Worm (Caenorhabditis elegans) whole organism, L4 larva: Measurements from ENCODE around the gene rps-23.

Experiments used
- F44E2.7 ChIP-seq: fragments of 200-800 bp; sonication (Bioruptor generic); IDR thresholded peaks from 2 replicates; pipeline ENCODE4 v2.1.2; 2022; ENCODE audit warnings: missing genetic modification characterization, missing compliant biosample characterization
- R02D3.7 ChIP-seq: fragments of 150-350 bp; sonication (generic microtip); optimal IDR thresholded peaks from 3 replicates; lab custom pipeline; 2014; ENCODE audit warnings: missing biosample characterization, missing genetic modification characterization
- T26A8.4 ChIP-seq: fragments of 200-800 bp; sonication (Bioruptor generic); IDR thresholded peaks from 2 replicates; pipeline ENCODE4 v1.3.6; 2022; ENCODE audit warnings: missing genetic modification characterization, missing compliant biosample characterization
- aha-1 ChIP-seq: fragments of 150-350 bp; peaks from one replicate; lab custom pipeline; 2014; ENCODE audit warnings: missing biosample characterization, missing genetic modification characterization
- ceh-20 ChIP-seq: fragments of 200-800 bp; sonication (Bioruptor generic); IDR thresholded peaks from 2 replicates; pipeline ENCODE4 v1.3.6; 2022; ENCODE audit warnings: missing genetic modification reagents, missing genetic modification characterization, missing compliant biosample characterization
- ces-1 ChIP-seq: fragments of 150-350 bp; sonication (generic microtip); optimal IDR thresholded peaks from 4 replicates; lab custom pipeline; 2014; ENCODE audit warnings: missing biosample characterization, missing genetic modification reagents, missing genetic modification characterization
- cey-2 ChIP-seq: sonication (generic microtip); optimal IDR thresholded peaks from 3 replicates; lab custom pipeline; 2017; ENCODE audit warnings: missing genetic modification characterization, mild to moderate bottlenecking, missing compliant biosample characterization, antibody characterized with exemption, borderline replicate concordance; ENCODE audit not compliant: insufficient read depth
- ctbp-1 ChIP-seq: fragments of 200-800 bp; sonication (Bioruptor generic); IDR thresholded peaks from 2 replicates; pipeline ENCODE4 v1.3.6; 2022; ENCODE audit warnings: missing genetic modification reagents, missing genetic modification characterization, missing compliant biosample characterization
- daf-8 ChIP-seq: fragments of 200-800 bp; sonication (Bioruptor generic); IDR thresholded peaks from 2 replicates; pipeline ENCODE4 v1.3.6; 2022; ENCODE audit warnings: missing genetic modification characterization, missing compliant biosample characterization
- dmd-9 ChIP-seq: fragments of 200-800 bp; sonication (Bioruptor generic); IDR thresholded peaks from 2 replicates; pipeline ENCODE4 v1.3.6; 2022; ENCODE audit warnings: missing genetic modification reagents, missing genetic modification characterization, missing compliant biosample characterization
- dpl-1 ChIP-seq: fragments of 150-350 bp; optimal IDR thresholded peaks from 2 replicates; lab custom pipeline; 2014; ENCODE audit warnings: missing biosample characterization, missing genetic modification reagents, missing genetic modification characterization
- egl-43 ChIP-seq: fragments of 200-800 bp; sonication (Bioruptor generic); IDR thresholded peaks from 2 replicates; pipeline ENCODE4 v1.3.6; 2022; ENCODE audit warnings: missing genetic modification reagents, missing genetic modification characterization, missing compliant biosample characterization
- hlh-11 ChIP-seq: fragments of 200-800 bp; sonication (Bioruptor generic); optimal IDR thresholded peaks from 2 replicates; lab custom pipeline; 2018; ENCODE audit warnings: mild to moderate bottlenecking, missing genetic modification characterization, missing compliant biosample characterization
- hlh-30 ChIP-seq: sonication (generic microtip); optimal IDR thresholded peaks from 2 replicates; lab custom pipeline; 2017; ENCODE audit warnings: antibody characterized with exemption, mild to moderate bottlenecking, missing genetic modification characterization, missing compliant biosample characterization; ENCODE audit not compliant: insufficient read depth
- jun-1 ChIP-seq: fragments of 150-350 bp; optimal IDR thresholded peaks from 2 replicates; lab custom pipeline; 2014; ENCODE audit warnings: missing biosample characterization, missing genetic modification reagents, missing genetic modification characterization
- lim-7 ChIP-seq: fragments of 200-800 bp; sonication (Bioruptor generic); IDR thresholded peaks from 2 replicates; pipeline ENCODE4 v1.3.6; 2022; ENCODE audit warnings: missing genetic modification characterization, missing compliant biosample characterization
- lin-15B ChIP-seq: fragments of 150-350 bp; sonication (generic microtip); optimal IDR thresholded peaks from 3 replicates; lab custom pipeline; 2014; ENCODE audit warnings: missing biosample characterization, missing genetic modification characterization
- lin-29 ChIP-seq: fragments of 200-800 bp; sonication (Bioruptor generic); IDR thresholded peaks from 2 replicates; pipeline ENCODE4 v1.3.6; 2022; ENCODE audit warnings: missing genetic modification reagents, missing genetic modification characterization, missing compliant biosample characterization
- lin-38 ChIP-seq: fragments of 200-800 bp; sonication (Bioruptor generic); IDR thresholded peaks from 2 replicates; pipeline ENCODE4 v1.3.6; 2022; ENCODE audit warnings: missing genetic modification reagents, missing genetic modification characterization, missing compliant biosample characterization
- lin-39 ChIP-seq: fragments of 150-350 bp; optimal IDR thresholded peaks from 2 replicates; lab custom pipeline; 2014; ENCODE audit warnings: missing biosample characterization, missing genetic modification reagents, missing genetic modification characterization
- madf-5 ChIP-seq, 2 experiments: fragments of 200-800 bp; sonication (Bioruptor generic); IDR thresholded peaks; 2 replicates each; pipeline ENCODE4 v1.3.6; 2022; ENCODE audit warnings: missing compliant biosample characterization in 2 of 2, missing genetic modification characterization in 2 of 2
- mdt-29 ChIP-seq: fragments of 200-800 bp; sonication (Bioruptor generic); IDR thresholded peaks from 2 replicates; pipeline ENCODE4 v1.3.6; 2022; ENCODE audit warnings: missing genetic modification reagents, missing genetic modification characterization, missing compliant biosample characterization
- mep-1 ChIP-seq: fragments of 150-350 bp; sonication (generic microtip); optimal IDR thresholded peaks from 3 replicates; lab custom pipeline; 2014; ENCODE audit warnings: missing biosample characterization, missing genetic modification characterization
- mxl-3 ChIP-seq: fragments of 200-800 bp; sonication (Bioruptor generic); optimal IDR thresholded peaks from 2 replicates; lab custom pipeline; 2018; ENCODE audit warnings: mild to moderate bottlenecking, missing genetic modification characterization, missing compliant biosample characterization
- nhr-102 ChIP-seq: sonication (generic microtip); optimal IDR thresholded peaks from 2 replicates; lab custom pipeline; 2016; ENCODE audit warnings: mild to moderate bottlenecking, missing genetic modification characterization, moderate library complexity, missing compliant biosample characterization
- nhr-111 ChIP-seq: fragments of 200-800 bp; sonication (Bioruptor generic); optimal IDR thresholded peaks from 2 replicates; lab custom pipeline; 2018; ENCODE audit warnings: mild to moderate bottlenecking, missing genetic modification characterization, missing compliant biosample characterization
- nhr-25 ChIP-seq: sonication (generic microtip); optimal IDR thresholded peaks from 2 replicates; lab custom pipeline; 2017; ENCODE audit warnings: missing genetic modification characterization, mild to moderate bottlenecking, missing compliant biosample characterization, antibody characterized with exemption, moderate library complexity, borderline replicate concordance; ENCODE audit not compliant: insufficient read depth
- nhr-48 ChIP-seq: sonication (generic microtip); optimal IDR thresholded peaks from 2 replicates; lab custom pipeline; 2016; ENCODE audit warnings: mild to moderate bottlenecking, missing genetic modification characterization, missing compliant biosample characterization
- nhr-76 ChIP-seq: fragments of 150-350 bp; optimal IDR thresholded peaks from 2 replicates; lab custom pipeline; 2014; ENCODE audit warnings: missing biosample characterization, missing genetic modification characterization
- php-3 ChIP-seq: fragments of 200-800 bp; sonication (Bioruptor generic); IDR thresholded peaks from 2 replicates; pipeline ENCODE4 v1.3.6; 2022; ENCODE audit warnings: missing genetic modification reagents, missing genetic modification characterization, missing compliant biosample characterization
- saeg-2 ChIP-seq: fragments of 200-800 bp; sonication (Bioruptor generic); IDR thresholded peaks from 2 replicates; pipeline ENCODE4 v1.3.6; 2022; ENCODE audit warnings: missing genetic modification reagents, missing genetic modification characterization, missing compliant biosample characterization
- set-16 ChIP-seq: fragments of 200-800 bp; sonication (Bioruptor generic); IDR thresholded peaks from 2 replicates; pipeline ENCODE4 v1.3.6; 2022; ENCODE audit warnings: missing genetic modification reagents, missing genetic modification characterization, missing compliant biosample characterization
- snpc-1.2 ChIP-seq: fragments of 200-800 bp; sonication (Bioruptor generic); IDR thresholded peaks from 2 replicates; pipeline ENCODE4 v1.3.6; 2022; ENCODE audit warnings: missing genetic modification reagents, missing genetic modification characterization, missing compliant biosample characterization
- spr-1 ChIP-seq: sonication (generic microtip); optimal IDR thresholded peaks from 2 replicates; lab custom pipeline; 2016; ENCODE audit warnings: mild to moderate bottlenecking, missing genetic modification characterization, missing compliant biosample characterization
- spr-3 ChIP-seq: fragments of 200-800 bp; sonication (Bioruptor generic); optimal IDR thresholded peaks from 2 replicates; lab custom pipeline; 2018; ENCODE audit warnings: mild to moderate bottlenecking, missing genetic modification characterization, missing compliant biosample characterization
- unc-62 ChIP-seq, 3 experiments: fragments of 150-350 bp in 1 of 3; sonication (generic microtip); optimal IDR thresholded peaks in 2 of 3; peaks in 1 of 3; 1 replicate in 1 of 3; 2 replicates in 2 of 3; lab custom pipeline; 2014 to 2017; ENCODE audit warnings: missing biosample characterization in 3 of 3, missing genetic modification characterization in 3 of 3, missing genetic modification reagents in 3 of 3, missing genotype in 1 of 3
- vab-7 ChIP-seq: fragments of 200-800 bp; sonication (Bioruptor generic); IDR thresholded peaks from 2 replicates; pipeline ENCODE4 v1.3.6; 2022; ENCODE audit warnings: missing genetic modification reagents, missing genetic modification characterization, missing compliant biosample characterization
- zfp-2 ChIP-seq: sonication (generic microtip); optimal IDR thresholded peaks from 2 replicates; lab custom pipeline; 2016; ENCODE audit warnings: mild to moderate bottlenecking, missing genetic modification characterization, missing compliant biosample characterization
- ztf-11 ChIP-seq: fragments of 150-350 bp; optimal IDR thresholded peaks from 2 replicates; lab custom pipeline; 2014; ENCODE audit warnings: missing biosample characterization, missing genetic modification characterization

Gene rps-23

ce11 chrIV:12429504-12429903 is 38.7 kb upstream of the rps-23 start:
- TF ChIP-seq zfp-2 (tag; lab: Kevin White, UChicago): no peak
- peak in 1 of 2 experiments; percentile 86 for TF ChIP-seq unc-62 (GFP tag; optimal IDR thresholded peaks at IDR 0.05 in 1 of 2; lab: Kevin White, UChicago)
- TF ChIP-seq unc-62 (tag; optimal IDR thresholded peaks at IDR 0.05; lab: Kevin White, UChicago): no peak
- TF ChIP-seq jun-1: no peak
- TF ChIP-seq nhr-25: peak; percentile 9
- TF ChIP-seq aha-1 (tag; lab: Kevin White, UChicago): peak; percentile 16

DNA sequence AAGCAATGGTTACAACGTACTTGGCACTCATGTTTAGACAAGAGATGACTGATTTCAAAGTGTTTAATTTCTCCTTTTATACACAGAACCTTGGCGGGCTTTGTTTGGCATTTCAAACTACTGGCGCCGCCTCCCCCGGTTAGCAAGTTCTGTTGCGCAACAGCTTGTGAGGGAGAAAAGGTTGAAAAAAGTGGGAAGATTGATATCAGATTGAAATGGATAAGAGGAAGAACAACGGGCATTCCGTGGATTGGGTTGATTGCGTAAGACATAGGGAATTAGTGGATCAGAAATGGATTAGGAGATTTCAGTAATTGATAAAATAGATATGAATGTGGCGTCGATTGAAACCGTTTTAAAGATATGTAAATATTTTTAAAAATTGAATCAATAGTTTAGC is 37.6 kb upstream of the rps-23 start, which contains the start of gene col-130:
Gene col-130, minus strand, starts transcription at position 50 of the 400 bp plus-strand sequence.
- TF ChIP-seq hlh-30 (tag; lab: Kevin White, UChicago) (no peak), mxl-3 (GFP tag; lab: Kevin White, UChicago) (peak; percentile 2), aha-1 (tag; lab: Kevin White, UChicago) (peak; percentile 4)

DNA sequence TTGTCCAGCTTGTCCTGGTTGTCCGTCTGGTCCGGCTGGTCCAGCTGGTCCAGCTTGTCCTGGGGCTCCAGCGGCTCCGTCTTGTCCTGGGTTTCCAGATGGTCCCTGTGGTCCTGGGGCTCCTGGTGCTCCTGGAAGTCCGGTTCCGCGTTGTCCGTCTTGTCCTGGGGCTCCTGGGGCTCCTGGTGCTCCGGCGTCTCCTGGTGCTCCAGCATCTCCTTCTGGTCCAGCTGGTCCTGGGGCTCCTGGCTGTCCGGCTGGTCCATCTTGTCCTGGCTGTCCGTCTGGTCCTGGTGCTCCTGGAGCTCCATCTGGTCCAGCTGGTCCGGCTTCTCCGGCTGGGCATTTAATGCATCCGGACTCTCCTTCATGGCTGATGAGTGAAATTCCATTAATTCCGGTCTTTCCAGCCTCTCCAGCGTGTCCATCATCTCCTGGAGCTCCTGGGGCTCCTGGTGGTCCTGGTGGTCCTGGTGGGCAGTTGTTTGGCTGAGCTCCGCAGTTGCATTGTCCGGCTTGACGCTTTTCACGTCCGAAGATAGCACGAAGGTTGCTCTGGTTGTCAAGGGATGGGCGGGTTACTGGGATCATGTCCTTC is 36.9 kb upstream of the rps-23 start:
- TF ChIP-seq ztf-11 (no peak), nhr-102 (tag; lab: Kevin White, UChicago) (no peak), hlh-11 (peak; percentile 49), dpl-1 (GFP tag; lab: Kevin White, UChicago) (no peak), snpc-1.2 (GFP tag; lab: Robert Waterston, UW) (0 out of 2 replicates have a peak, but pooled peaks have one; percentile 5), madf-5 (GFP tag; IDR thresholded peaks at IDR 0.05; lab: Robert Waterston, UW) (peak in 1 of 2 experiments; percentile 99; a peak in 2 of 4 replicates), lin-38 (GFP tag; lab: Robert Waterston, UW) (no peak), php-3 (GFP tag; lab: Robert Waterston, UW) (0 out of 2 replicates have a peak, but pooled peaks have one; percentile 13), nhr-111 (GFP tag; lab: Kevin White, UChicago) (no peak), egl-43 (no peak), lin-39 (tag; lab: Kevin White, UChicago) (no peak), lin-15B (tag; lab: Kevin White, UChicago) (no peak), dmd-9 (no peak), cey-2 (tag; lab: Kevin White, UChicago) (no peak), T26A8.4 (GFP tag; lab: Robert Waterston, UW) (peak; percentile 47; the same call in 1 of the 2 replicates), lim-7 (GFP tag; lab: Robert Waterston, UW) (no peak), spr-3 (no peak), saeg-2 (GFP tag; lab: Robert Waterston, UW) (0 out of 2 replicates have a peak, but pooled peaks have one; percentile 36), set-16 (GFP tag; lab: Robert Waterston, UW) (peak; percentile 99), F44E2.7 (GFP tag; lab: Robert Waterston, UW) (0 out of 2 replicates have a peak, but pooled peaks have one; percentile 32), lin-29 (0 out of 2 replicates have a peak, but pooled peaks have one; percentile 17)

DNA sequence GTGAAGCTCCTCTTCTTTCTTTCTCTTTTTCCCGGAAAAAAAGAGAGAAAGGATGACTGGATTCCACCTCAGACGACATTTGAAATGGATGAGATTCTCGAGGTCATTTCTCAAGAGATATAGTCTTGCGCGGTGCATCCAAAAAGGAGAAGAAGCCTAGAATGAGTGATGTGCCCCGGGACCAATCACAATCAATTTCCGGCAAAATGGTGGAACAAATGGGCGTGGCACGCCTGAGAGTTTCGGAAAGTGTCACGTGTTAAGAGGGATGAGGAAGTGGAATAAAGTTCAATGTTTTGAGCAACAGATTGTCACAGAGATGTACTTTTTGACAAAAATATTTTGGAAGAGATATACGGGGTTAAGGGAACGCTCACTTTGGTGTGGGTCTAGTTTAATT is 34.7 kb upstream of the rps-23 start:
- 0 out of 2 replicates have a peak, but pooled peaks have one; percentile 11 for TF ChIP-seq mdt-29 (GFP tag; lab: Robert Waterston, UW)
- peak; percentile 53 for TF ChIP-seq hlh-30 (tag; lab: Kevin White, UChicago)
- no peak for TF ChIP-seq daf-8 (GFP tag; lab: Robert Waterston, UW)
- no peak for TF ChIP-seq spr-1 (tag; lab: Kevin White, UChicago)
- peak; percentile 93 for TF ChIP-seq aha-1 (tag; lab: Kevin White, UChicago)
- TF ChIP-seq ctbp-1 (GFP tag; lab: Robert Waterston, UW): no peak
- TF ChIP-seq ceh-20 (GFP tag; lab: Robert Waterston, UW): peak; percentile 76
- no peak for TF ChIP-seq ces-1 (GFP tag; lab: Kevin White, UChicago)
- peak in 1 of 2 experiments; percentile 97 for TF ChIP-seq unc-62 (GFP tag; optimal IDR thresholded peaks at IDR 0.05 in 1 of 2; lab: Kevin White, UChicago)
- TF ChIP-seq unc-62 (tag; optimal IDR thresholded peaks at IDR 0.05; lab: Kevin White, UChicago): no peak
- TF ChIP-seq vab-7 (GFP tag; lab: Robert Waterston, UW): 0 out of 2 replicates have a peak, but pooled peaks have one; percentile 45
- TF ChIP-seq mep-1: peak; percentile 9
- TF ChIP-seq R02D3.7 (tag; lab: Kevin White, UChicago): no peak
- TF ChIP-seq nhr-76 (tag; lab: Kevin White, UChicago): no peak
- no peak for TF ChIP-seq nhr-48 (tag; lab: Kevin White, UChicago)
- TF ChIP-seq, all 104 proteins: peak for 7
